Worm (Caenorhabditis elegans) whole organism, young adult: ENCODE results near the gene K01A6.4.

Experiments
- D2030.7 ChIP-seq: fragments of 200-800 bp; sonication (Bioruptor generic); IDR thresholded peaks from 2 replicates; pipeline ENCODE4 v1.3.6; 2022; ENCODE audit warnings: missing genetic modification reagents, missing genetic modification characterization, missing compliant biosample characterization
- attf-3 ChIP-seq: fragments of 200-800 bp; sonication (Bioruptor generic); conservative IDR thresholded peaks from 2 replicates; pipeline ENCODE4 v1.3.6; 2022; ENCODE audit warnings: missing genetic modification reagents, missing genetic modification characterization, missing compliant biosample characterization
- lsy-27 ChIP-seq: sonication (generic microtip); optimal IDR thresholded peaks from 2 replicates; lab custom pipeline; 2017; ENCODE audit warnings: missing genetic modification characterization, mild to moderate bottlenecking, missing compliant biosample characterization, antibody characterized with exemption, missing genotype, borderline replicate concordance; ENCODE audit not compliant: insufficient read depth
- mel-28 ChIP-seq: sonication (generic microtip); optimal IDR thresholded peaks from 2 replicates; lab custom pipeline; 2016; ENCODE audit warnings: borderline replicate concordance, mild to moderate bottlenecking, missing genetic modification characterization, missing compliant biosample characterization
- rcor-1 ChIP-seq: fragments of 200-800 bp; sonication (Bioruptor generic); IDR thresholded peaks from 2 replicates; pipeline ENCODE4 v1.3.6; 2022; ENCODE audit warnings: missing genetic modification reagents, missing genetic modification characterization, missing compliant biosample characterization
- somi-1 ChIP-seq: fragments of 200-800 bp; sonication (Bioruptor generic); optimal IDR thresholded peaks from 2 replicates; lab custom pipeline; 2018; ENCODE audit warnings: mild to moderate bottlenecking, missing genetic modification characterization, missing compliant biosample characterization

DNA sequence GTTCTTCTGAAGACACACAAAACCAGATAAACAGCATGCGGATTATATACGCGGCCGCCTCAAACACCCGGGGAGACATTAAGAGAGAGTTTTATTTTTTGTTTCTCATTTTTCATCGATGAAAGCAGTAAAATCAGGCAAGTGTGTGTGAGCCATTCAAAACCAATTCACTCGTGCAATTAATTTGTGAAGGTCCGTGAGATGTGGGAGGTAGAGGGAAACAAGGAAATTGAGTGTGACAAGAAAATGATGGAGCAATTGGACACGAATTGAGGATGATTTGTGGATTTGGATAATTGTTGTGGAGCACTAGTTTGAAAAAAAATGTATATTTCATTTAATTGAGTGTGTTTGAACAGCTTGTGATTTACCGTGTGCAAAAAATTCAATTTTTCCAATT is 47.7 kb upstream of the K01A6.4 start:
- no peak for TF ChIP-seq lsy-27 (tag; lab: Kevin White, UChicago)
- TF ChIP-seq attf-3 (GFP tag; lab: Robert Waterston, UW): no peak
- no peak for TF ChIP-seq somi-1 (GFP tag; lab: Kevin White, UChicago)
- TF ChIP-seq mel-28 (tag; lab: Kevin White, UChicago): no peak
- no peak for TF ChIP-seq rcor-1 (GFP tag; lab: Robert Waterston, UW)
- no peak for TF ChIP-seq D2030.7 (GFP tag; lab: Robert Waterston, UW)
